Worm (Caenorhabditis elegans): ENCODE measurements around the gene famk-1.

DNA sequence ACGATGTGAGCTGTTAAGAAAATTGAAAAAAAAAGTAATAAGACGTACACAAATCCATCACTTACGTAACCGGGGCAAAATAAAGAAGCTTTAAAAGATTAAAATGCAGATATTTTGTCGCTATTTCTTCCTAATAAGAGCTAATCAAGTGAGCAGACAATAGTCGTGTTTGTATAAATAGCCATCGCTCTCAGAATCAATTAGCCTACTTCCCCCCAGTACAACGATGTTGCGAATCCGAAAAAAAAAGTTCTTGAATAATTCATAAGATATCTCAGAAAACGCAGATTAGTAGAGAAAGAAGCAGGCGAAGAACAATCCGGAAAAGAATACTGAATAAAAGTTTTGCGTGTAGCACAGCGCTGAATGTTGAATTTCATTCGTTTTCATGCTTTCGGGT lies 2.2 kb upstream of the famk-1 start:
- no peak for TF ChIP-seq dao-5 (tag; optimal IDR thresholded peaks at IDR 0.05)
- no peak for TF ChIP-seq W03F9.2 (tag; optimal IDR thresholded peaks at IDR 0.05)
